Worm (Caenorhabditis elegans) whole organism, L4 larva: ENCODE data around the gene srw-12.
"Not testable (repeated sequence)": the region's sequence is repeated elsewhere in the genome, so short reads cannot be mapped to it uniquely, and the experiment has no call there.

Experiments used
- D1046.2 ChIP-seq: fragments of 200-800 bp; sonication (Bioruptor generic); IDR thresholded peaks from 2 replicates; pipeline ENCODE4 v1.3.6; 2022; ENCODE audit warnings: missing genetic modification characterization, missing compliant biosample characterization
- F44E2.7 ChIP-seq: fragments of 200-800 bp; sonication (Bioruptor generic); IDR thresholded peaks from 2 replicates; pipeline ENCODE4 v2.1.2; 2022; ENCODE audit warnings: missing genetic modification characterization, missing compliant biosample characterization
- T20F7.1 ChIP-seq: fragments of 200-800 bp; sonication (Bioruptor generic); optimal IDR thresholded peaks from 2 replicates; lab custom pipeline; 2018; ENCODE audit warnings: mild to moderate bottlenecking, missing genetic modification characterization, missing compliant biosample characterization
- Y105C5A.15 ChIP-seq: fragments of 200-800 bp; sonication (Bioruptor generic); IDR thresholded peaks from 2 replicates; pipeline ENCODE4 v1.3.6; 2022; ENCODE audit warnings: missing genetic modification characterization, missing compliant biosample characterization
- ceh-28 ChIP-seq: fragments of 150-350 bp; optimal IDR thresholded peaks from 2 replicates; lab custom pipeline; 2014; ENCODE audit warnings: missing biosample characterization, missing genetic modification reagents, missing genetic modification characterization
- ceh-44 ChIP-seq: fragments of 200-800 bp; sonication (Bioruptor generic); IDR thresholded peaks from 2 replicates; pipeline ENCODE4 v1.3.6; 2022; ENCODE audit warnings: missing genetic modification reagents, missing genetic modification characterization, missing compliant biosample characterization
- cey-2 ChIP-seq: sonication (generic microtip); optimal IDR thresholded peaks from 3 replicates; lab custom pipeline; 2017; ENCODE audit warnings: missing genetic modification characterization, mild to moderate bottlenecking, missing compliant biosample characterization, antibody characterized with exemption, borderline replicate concordance; ENCODE audit not compliant: insufficient read depth
- daf-12 ChIP-seq: fragments of 150-350 bp; optimal IDR thresholded peaks from 2 replicates; lab custom pipeline; 2014; ENCODE audit warnings: missing biosample characterization, missing genetic modification reagents, missing genetic modification characterization
- daf-19 ChIP-seq: fragments of 200-800 bp; sonication (Bioruptor generic); conservative IDR thresholded peaks from 2 replicates; pipeline ENCODE4 v1.3.6; 2022; ENCODE audit warnings: missing genetic modification characterization, missing compliant biosample characterization
- dmd-6 ChIP-seq: fragments of 200-800 bp; sonication (Bioruptor generic); IDR thresholded peaks from 2 replicates; pipeline ENCODE4 v1.3.6; 2022; ENCODE audit warnings: missing genetic modification reagents, missing genetic modification characterization, missing compliant biosample characterization
- dmd-8 ChIP-seq: fragments of 200-800 bp; sonication (Bioruptor generic); IDR thresholded peaks from 2 replicates; pipeline ENCODE4 v1.3.6; 2022; ENCODE audit warnings: missing genetic modification characterization, missing compliant biosample characterization
- dmd-9 ChIP-seq: fragments of 200-800 bp; sonication (Bioruptor generic); IDR thresholded peaks from 2 replicates; pipeline ENCODE4 v1.3.6; 2022; ENCODE audit warnings: missing genetic modification reagents, missing genetic modification characterization, missing compliant biosample characterization
- egl-27 ChIP-seq: sonication (generic microtip); optimal IDR thresholded peaks from 3 replicates; lab custom pipeline; 2017; ENCODE audit warnings: missing biosample characterization, missing genetic modification reagents, missing genetic modification characterization
- egl-43 ChIP-seq: fragments of 200-800 bp; sonication (Bioruptor generic); IDR thresholded peaks from 2 replicates; pipeline ENCODE4 v1.3.6; 2022; ENCODE audit warnings: missing genetic modification reagents, missing genetic modification characterization, missing compliant biosample characterization
- fkh-10 ChIP-seq: fragments of 150-350 bp; optimal IDR thresholded peaks from 2 replicates; lab custom pipeline; 2014; ENCODE audit warnings: missing biosample characterization, missing genetic modification reagents, missing genetic modification characterization
- hif-1 ChIP-seq, 2 experiments: sonication (generic microtip); optimal IDR thresholded peaks; 2 replicates each; lab custom pipeline; 2016 to 2017; ENCODE audit warnings: missing compliant biosample characterization in 2 of 2, missing genetic modification characterization in 2 of 2, missing genetic modification reagents in 2 of 2, missing genotype in 2 of 2, mild to moderate bottlenecking in 1 of 2
- hlh-11 ChIP-seq: fragments of 200-800 bp; sonication (Bioruptor generic); optimal IDR thresholded peaks from 2 replicates; lab custom pipeline; 2018; ENCODE audit warnings: mild to moderate bottlenecking, missing genetic modification characterization, missing compliant biosample characterization
- lin-13 ChIP-seq: fragments of 150-350 bp; optimal IDR thresholded peaks from 2 replicates; lab custom pipeline; 2014; ENCODE audit warnings: missing biosample characterization, missing genetic modification reagents, missing genetic modification characterization
- lin-15B ChIP-seq: fragments of 150-350 bp; sonication (generic microtip); optimal IDR thresholded peaks from 3 replicates; lab custom pipeline; 2014; ENCODE audit warnings: missing biosample characterization, missing genetic modification characterization
- lin-39 ChIP-seq: fragments of 150-350 bp; optimal IDR thresholded peaks from 2 replicates; lab custom pipeline; 2014; ENCODE audit warnings: missing biosample characterization, missing genetic modification reagents, missing genetic modification characterization
- madf-9 ChIP-seq: fragments of 200-800 bp; sonication (Bioruptor generic); conservative IDR thresholded peaks from 2 replicates; pipeline ENCODE4 v1.3.6; 2022; ENCODE audit warnings: missing genetic modification reagents, missing genetic modification characterization, missing compliant biosample characterization
- mdl-1 ChIP-seq, 2 experiments: fragments of 150-350 bp in 1 of 2; sonication (generic microtip) in 1 of 2; optimal IDR thresholded peaks; 2 replicates each; lab custom pipeline; 2014 to 2017; ENCODE audit warnings: missing biosample characterization in 2 of 2, missing genetic modification characterization in 2 of 2
- mep-1 ChIP-seq: fragments of 150-350 bp; sonication (generic microtip); optimal IDR thresholded peaks from 3 replicates; lab custom pipeline; 2014; ENCODE audit warnings: missing biosample characterization, missing genetic modification characterization
- mxl-2 ChIP-seq: fragments of 200-800 bp; sonication (Bioruptor generic); conservative IDR thresholded peaks from 2 replicates; pipeline ENCODE4 v1.3.6; 2022; ENCODE audit warnings: missing genetic modification reagents, missing genetic modification characterization, missing compliant biosample characterization
- nhr-111 ChIP-seq: fragments of 200-800 bp; sonication (Bioruptor generic); optimal IDR thresholded peaks from 2 replicates; lab custom pipeline; 2018; ENCODE audit warnings: mild to moderate bottlenecking, missing genetic modification characterization, missing compliant biosample characterization
- nhr-237 ChIP-seq: sonication (generic microtip); optimal IDR thresholded peaks from 2 replicates; lab custom pipeline; 2017; ENCODE audit warnings: missing biosample characterization, missing genetic modification characterization
- nhr-48 ChIP-seq: sonication (generic microtip); optimal IDR thresholded peaks from 2 replicates; lab custom pipeline; 2016; ENCODE audit warnings: mild to moderate bottlenecking, missing genetic modification characterization, missing compliant biosample characterization
- nhr-76 ChIP-seq: fragments of 150-350 bp; optimal IDR thresholded peaks from 2 replicates; lab custom pipeline; 2014; ENCODE audit warnings: missing biosample characterization, missing genetic modification characterization
- rbr-2 ChIP-seq: sonication (generic microtip); optimal IDR thresholded peaks from 2 replicates; lab custom pipeline; 2016; ENCODE audit warnings: missing genotype, missing genetic modification characterization, missing compliant biosample characterization
- set-16 ChIP-seq: fragments of 200-800 bp; sonication (Bioruptor generic); IDR thresholded peaks from 2 replicates; pipeline ENCODE4 v1.3.6; 2022; ENCODE audit warnings: missing genetic modification reagents, missing genetic modification characterization, missing compliant biosample characterization
- unc-62 ChIP-seq, 3 experiments: fragments of 150-350 bp in 1 of 3; sonication (generic microtip); optimal IDR thresholded peaks in 2 of 3; peaks in 1 of 3; 1 replicate in 1 of 3; 2 replicates in 2 of 3; lab custom pipeline; 2014 to 2017; ENCODE audit warnings: missing biosample characterization in 3 of 3, missing genetic modification characterization in 3 of 3, missing genetic modification reagents in 3 of 3, missing genotype in 1 of 3
- zag-1 ChIP-seq: fragments of 150-350 bp; optimal IDR thresholded peaks from 2 replicates; lab custom pipeline; 2014; ENCODE audit warnings: missing biosample characterization, missing genetic modification characterization
- zfp-3 ChIP-seq: fragments of 200-800 bp; sonication (Bioruptor generic); conservative IDR thresholded peaks from 2 replicates; pipeline ENCODE4 v1.3.6; 2022; ENCODE audit warnings: missing genetic modification reagents, missing genetic modification characterization, missing compliant biosample characterization
- zip-2 ChIP-seq: fragments of 150-350 bp; optimal IDR thresholded peaks from 2 replicates; lab custom pipeline; 2014; ENCODE audit warnings: missing biosample characterization, missing genetic modification characterization
- ztf-7 ChIP-seq: fragments of 150-350 bp; optimal IDR thresholded peaks from 2 replicates; lab custom pipeline; 2014; ENCODE audit warnings: missing biosample characterization, missing genetic modification characterization

srw-12 gene

ce11 chrV:15215175-15215574, 23.3 kb downstream of the srw-12 start, which contains the start of gene sri-26:
sri-26 (plus strand) TSS chrV:15215475.
- not testable (repeated sequence) for TF ChIP-seq lin-15B (tag; lab: Kevin White, UChicago); lin-13; F44E2.7

DNA sequence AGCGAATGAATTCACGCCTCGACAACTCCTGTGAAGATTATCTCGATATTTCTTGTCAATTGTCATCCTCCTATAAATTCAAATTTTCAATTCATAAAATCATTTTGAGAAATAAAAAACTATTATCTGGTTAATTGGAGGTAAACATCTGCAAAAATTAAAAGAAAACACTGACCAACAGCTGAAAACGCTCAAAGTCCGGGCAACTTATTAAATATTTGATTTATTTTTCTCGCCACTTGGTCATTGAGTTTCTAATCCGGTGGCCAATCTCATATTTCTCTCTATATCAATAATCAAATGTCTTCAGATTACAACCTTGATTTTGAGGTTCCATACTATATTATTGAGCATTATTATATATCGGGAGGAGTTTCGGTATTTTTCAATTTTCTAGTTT, 26.6 kb downstream of the srw-12 start, which contains the start of gene sri-24:
Gene sri-24 (plus strand): TSS at position 301 of the 400 bp plus-strand sequence.
- not testable (repeated sequence) for TF ChIP-seq dmd-8 (GFP tag; lab: Robert Waterston, UW); rbr-2 (tag; lab: Kevin White, UChicago); mep-1 (tag; lab: Kevin White, UChicago)

ce11 chrV:15207681-15208080, 30.8 kb downstream of the srw-12 start, which contains the start of gene C41G6.12:
C41G6.12 (minus strand) TSS chrV:15207781.
- not testable (repeated sequence) for TF ChIP-seq Y105C5A.15; zfp-3 (GFP tag; lab: Robert Waterston, UW); hlh-11 (tag; lab: Kevin White, UChicago)

DNA sequence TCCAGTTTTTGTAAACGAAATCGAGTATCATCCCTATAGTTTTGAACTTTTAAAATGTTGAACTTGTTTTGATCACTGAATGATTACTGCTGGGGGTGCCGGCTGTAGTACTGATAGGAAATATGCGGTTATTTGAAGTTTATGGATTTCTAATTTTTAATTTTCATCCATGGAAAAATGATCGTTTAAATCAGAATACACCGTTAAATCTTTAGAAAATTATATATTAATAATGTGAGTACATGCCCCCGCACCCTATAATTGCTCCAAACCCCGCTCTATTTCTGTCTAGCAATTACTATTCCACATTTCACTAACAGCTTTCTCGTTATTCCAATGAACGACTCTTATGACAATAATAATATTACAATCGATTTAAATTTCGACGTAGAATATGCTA, 38.7 kb downstream of the srw-12 start, which contains the start of gene Y75B12B.10:
Gene Y75B12B.10 (plus strand): TSS at position 301 of the 400 bp plus-strand sequence.
- TF ChIP-seq D1046.2: no peak
- no peak for TF ChIP-seq daf-12 (tag; lab: Kevin White, UChicago)
- TF ChIP-seq zag-1: no peak
- no peak for TF ChIP-seq nhr-48
- TF ChIP-seq lin-39: no peak
- no peak for TF ChIP-seq ceh-28 (tag; lab: Kevin White, UChicago)
- TF ChIP-seq nhr-111 (GFP tag; lab: Kevin White, UChicago): no peak
- no peak for TF ChIP-seq egl-43 (GFP tag; lab: Robert Waterston, UW)
- no peak for TF ChIP-seq zfp-3 (GFP tag; lab: Robert Waterston, UW)

ce11 chrV:15197955-15198354, 40.5 kb downstream of the srw-12 start, which contains the start of gene srw-1:
srw-1 (plus strand) TSS chrV:15198255.
- TF ChIP-seq nhr-237 (tag; lab: Kevin White, UChicago): no peak
- no peak for TF ChIP-seq unc-62 (GFP tag; optimal IDR thresholded peaks at IDR 0.05 in 1 of 2; lab: Kevin White, UChicago)
- TF ChIP-seq unc-62 (tag; optimal IDR thresholded peaks at IDR 0.05; lab: Kevin White, UChicago): no peak
- TF ChIP-seq egl-43 (GFP tag; lab: Robert Waterston, UW): no peak
- no peak for TF ChIP-seq ceh-44 (GFP tag; lab: Robert Waterston, UW)
- TF ChIP-seq dmd-9 (GFP tag; lab: Robert Waterston, UW): no peak

DNA sequence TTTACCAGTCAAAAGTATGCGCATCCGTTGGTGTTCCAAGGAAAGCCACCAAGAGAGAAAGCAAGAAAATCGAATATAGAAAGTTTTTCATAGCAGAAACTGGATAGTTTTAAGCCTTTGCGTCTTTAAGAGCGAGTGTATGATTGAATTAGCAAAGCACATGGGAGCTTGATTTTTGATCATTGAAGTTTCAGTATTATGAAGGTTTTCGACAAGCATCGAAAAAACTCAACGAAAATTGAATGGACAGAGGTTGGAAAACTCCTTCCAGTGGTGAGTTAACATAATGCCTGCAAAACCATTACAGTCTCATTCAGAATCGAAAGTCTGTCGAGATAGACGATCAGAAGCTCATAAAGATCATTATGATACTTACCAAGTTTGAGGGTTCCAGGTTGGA, 44.5 kb downstream of the srw-12 start, which contains the start of gene Y75B12B.13:
Gene Y75B12B.13 (minus strand): TSS at position 101 of the 400 bp plus-strand sequence.
- no peak for TF ChIP-seq nhr-76 (tag; lab: Kevin White, UChicago)
- no peak for TF ChIP-seq egl-27 (tag; lab: Kevin White, UChicago)
- no peak for TF ChIP-seq T20F7.1 (GFP tag; lab: Kevin White, UChicago)
- TF ChIP-seq madf-9: no peak
- no peak for TF ChIP-seq dmd-9 (GFP tag; lab: Robert Waterston, UW)
- TF ChIP-seq mxl-2: no peak
- no peak for TF ChIP-seq ztf-7
- TF ChIP-seq daf-19 (GFP tag; lab: Robert Waterston, UW): no peak
- no peak for TF ChIP-seq cey-2 (tag; lab: Kevin White, UChicago)
- no peak for TF ChIP-seq mdl-1 (tag; optimal IDR thresholded peaks at IDR 0.05; lab: Kevin White, UChicago)
- TF ChIP-seq zip-2 (tag; lab: Kevin White, UChicago): no peak
- no peak for TF ChIP-seq fkh-10 (GFP tag; lab: Kevin White, UChicago)
- no peak for TF ChIP-seq dmd-6
- no peak for TF ChIP-seq set-16 (GFP tag; lab: Robert Waterston, UW)
- TF ChIP-seq hif-1 (tag; optimal IDR thresholded peaks at IDR 0.05; lab: Kevin White, UChicago): no peak
